Worm (Caenorhabditis elegans) whole organism, L3 larva: ENCODE results near the gene lsy-12.

Experiments used
- R02D3.7 ChIP-seq: fragments of 150-350 bp; optimal IDR thresholded peaks from 2 replicates; lab custom pipeline; 2014; ENCODE audit warnings: missing biosample characterization, missing genetic modification characterization
- ZK546.5 ChIP-seq: sonication (generic microtip); optimal IDR thresholded peaks from 2 replicates; lab custom pipeline; 2017; ENCODE audit warnings: missing biosample characterization, missing genetic modification characterization
- ama-1 ChIP-seq: fragments of 150-350 bp; optimal IDR thresholded peaks from 2 replicates; lab custom pipeline; 2018
- egl-27 ChIP-seq: sonication (generic microtip); optimal IDR thresholded peaks from 4 replicates; lab custom pipeline; 2017; ENCODE audit warnings: missing biosample characterization, missing genetic modification reagents, missing genetic modification characterization
- elt-1 ChIP-seq: fragments of 150-350 bp; optimal IDR thresholded peaks from 2 replicates; lab custom pipeline; 2014; ENCODE audit warnings: missing biosample characterization, missing genetic modification characterization
- fos-1 ChIP-seq: fragments of 150-350 bp; optimal IDR thresholded peaks from 2 replicates; lab custom pipeline; 2014; ENCODE audit warnings: missing biosample characterization, missing genetic modification characterization
- hmg-11 ChIP-seq: sonication (generic microtip); optimal IDR thresholded peaks from 2 replicates; lab custom pipeline; 2016; ENCODE audit warnings: missing genetic modification characterization, missing compliant biosample characterization
- nfya-1 ChIP-seq: sonication (generic microtip); optimal IDR thresholded peaks from 2 replicates; lab custom pipeline; 2017; ENCODE audit warnings: missing genetic modification characterization, mild to moderate bottlenecking, missing compliant biosample characterization, antibody characterized with exemption, moderate library complexity; ENCODE audit not compliant: insufficient read depth
- nhr-237 ChIP-seq: fragments of 150-350 bp; optimal IDR thresholded peaks from 2 replicates; lab custom pipeline; 2014; ENCODE audit warnings: missing biosample characterization, missing genetic modification characterization
- nhr-28 ChIP-seq: fragments of 150-350 bp; optimal IDR thresholded peaks from 2 replicates; lab custom pipeline; 2014; ENCODE audit warnings: missing biosample characterization, missing genetic modification characterization
- zag-1 ChIP-seq: fragments of 150-350 bp; optimal IDR thresholded peaks from 2 replicates; lab custom pipeline; 2014; ENCODE audit warnings: missing biosample characterization, missing genetic modification characterization
- ztf-11 ChIP-seq: fragments of 150-350 bp; optimal IDR thresholded peaks from 2 replicates; lab custom pipeline; 2014; ENCODE audit warnings: missing biosample characterization, missing genetic modification characterization

- no peak for TF ChIP-seq ztf-11
- TF ChIP-seq nhr-28 (tag; lab: Kevin White, UChicago): no peak
- TF ChIP-seq ZK546.5 (tag; lab: Kevin White, UChicago): no peak
- TF ChIP-seq ama-1: no peak
- TF ChIP-seq nfya-1 (tag; lab: Kevin White, UChicago): no peak
- TF ChIP-seq fos-1 (tag; lab: Kevin White, UChicago): no peak
- TF ChIP-seq hmg-11: no peak
- TF ChIP-seq R02D3.7 (tag; lab: Kevin White, UChicago): no peak
- TF ChIP-seq egl-27 (tag; lab: Kevin White, UChicago): no peak
- TF ChIP-seq elt-1: no peak
- TF ChIP-seq zag-1 (tag; lab: Kevin White, UChicago): no peak
- no peak for TF ChIP-seq nhr-237 (tag; lab: Kevin White, UChicago)
Observed at ce11 chrV:9889629-9890028, 29.9 kb upstream of the lsy-12 start, which contains the start of gene fshr-1.
